Fruit fly (Drosophila melanogaster): ENCODE results near the gene CG17929.
A peak's percentile ranks its signal among the peaks of the same experiment; 100 is the strongest.

DNA sequence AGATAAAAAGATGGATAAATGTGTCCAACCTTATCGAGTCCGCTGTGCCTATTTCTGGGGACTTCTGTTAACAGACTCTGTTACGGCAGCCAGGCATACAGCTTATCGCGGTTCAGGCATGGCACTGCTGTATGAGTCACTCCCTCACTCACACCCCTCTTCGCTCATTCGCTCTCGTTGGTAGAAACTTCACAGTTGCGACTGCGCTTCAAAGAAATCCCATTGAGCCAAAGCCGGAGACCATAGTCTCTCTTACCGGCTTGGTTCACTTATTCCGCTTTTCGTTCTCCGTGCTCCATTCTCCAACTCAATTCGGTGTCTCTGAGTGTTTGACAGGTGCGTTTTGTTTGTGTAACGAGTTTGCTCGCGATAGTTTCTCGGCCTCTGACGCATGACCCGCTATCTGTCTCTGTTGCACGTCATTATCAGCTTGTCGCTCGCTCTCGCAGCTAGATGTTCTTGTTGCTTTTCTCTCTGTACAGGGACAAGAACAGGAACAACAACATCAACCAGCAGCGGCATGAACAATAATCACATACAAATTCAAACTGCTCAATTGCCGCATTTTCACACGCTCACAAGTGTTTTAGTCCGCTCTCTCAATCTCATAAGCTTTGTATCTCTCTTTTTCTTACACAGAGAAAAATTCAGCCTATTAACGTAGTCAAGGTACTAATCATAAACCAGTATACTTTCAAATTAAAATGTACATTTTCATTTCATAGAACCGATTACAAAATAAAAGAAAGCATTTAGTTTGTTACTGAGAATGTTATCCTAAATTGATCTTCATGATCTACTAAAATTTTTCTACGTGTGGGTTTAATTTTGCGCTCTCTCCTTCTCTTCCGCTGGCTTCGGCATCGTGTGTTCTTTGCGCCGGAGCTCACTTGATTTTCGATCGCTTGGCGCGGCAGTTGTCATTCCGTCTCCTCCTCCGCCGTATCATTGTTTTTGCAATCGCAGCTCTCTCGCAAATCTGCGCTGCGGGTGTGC, 45.0 kb upstream of the CG17929 start:
- peak; percentile 94 for TF ChIP-seq CG10348 (GFP tag; IDR thresholded peaks at IDR 0.05)
- peak; percentile 99 for TF ChIP-seq CG9948 (tag; optimal IDR thresholded peaks at IDR 0.05)
- TF ChIP-seq EcR (GFP tag; optimal IDR thresholded peaks at IDR 0.05), result peak; percentile 95
- TF ChIP-seq Pif1B (GFP tag; optimal IDR thresholded peaks at IDR 0.05), result peak; percentile 99
- peak; percentile 99 for TF ChIP-seq CG8301 (tag; optimal IDR thresholded peaks at IDR 0.05)

Data from whole organism, pupa.